Fruit fly (Drosophila melanogaster): ENCODE data around the gene ranshi.

The ranshi gene

dm6 chr3R:8712722-8713131, 16.8 kb downstream of the ranshi start, which contains the start of gene CG8112 (continued):
- TF ChIP-seq so (GFP tag; IDR thresholded peaks at IDR 0.05) (no peak), BtbVII (GFP tag; optimal IDR thresholded peaks at IDR 0.05) (no peak), CG42726 (GFP tag; IDR thresholded peaks at IDR 0.05; ENCODE audit: partially characterized antibody) (no peak), Asciz (GFP tag; optimal IDR thresholded peaks at IDR 0.05) (peak; percentile 12), CG14710 (tag; optimal IDR thresholded peaks at IDR 0.05) (peak; percentile 6), Dbx (GFP tag; IDR thresholded peaks at IDR 0.05) (no peak), CG6765 (GFP tag; optimal IDR thresholded peaks at IDR 0.05) (no peak), CG15269 (tag; optimal IDR thresholded peaks at IDR 0.05) (no peak), Nf-YA (GFP tag; IDR thresholded peaks at IDR 0.05) (no peak), pzg (GFP tag; optimal IDR thresholded peaks at IDR 0.05) (no peak), ham (GFP tag; IDR thresholded peaks at IDR 0.05) (no peak), hbn (GFP tag; IDR thresholded peaks at IDR 0.05; ENCODE audit: partially characterized antibody) (no peak), Vsx1 (GFP tag; optimal IDR thresholded peaks at IDR 0.05) (peak; percentile 7), CG9797 (GFP tag; optimal IDR thresholded peaks at IDR 0.05) (no peak), Drgx (GFP tag; IDR thresholded peaks at IDR 0.05) (peak; percentile 35; the same call in 1 of the 2 replicates), TFAM (GFP tag; optimal IDR thresholded peaks at IDR 0.05) (no peak), croc (GFP tag; conservative IDR thresholded peaks at IDR 0.05) (no peak), ap (GFP tag; IDR thresholded peaks at IDR 0.05) (0 out of 2 replicates have a peak, but pooled peaks have one; percentile 13), scrt (GFP tag; optimal IDR thresholded peaks at IDR 0.05) (no peak), trh (GFP tag; optimal IDR thresholded peaks at IDR 0.05) (no peak), CG7745 (tag; optimal IDR thresholded peaks at IDR 0.05) (no peak), CG10565 (GFP tag; optimal IDR thresholded peaks at IDR 0.05) (no peak), CG14860 (GFP tag; IDR thresholded peaks at IDR 0.05; ENCODE audit: partially characterized antibody) (no peak), CG12942 (GFP tag; optimal IDR thresholded peaks at IDR 0.05) (no peak), Doc2 (GFP tag; IDR thresholded peaks at IDR 0.05) (no peak), lilli (GFP tag; optimal IDR thresholded peaks at IDR 0.05) (no peak), pan (optimal IDR thresholded peaks at IDR 0.05) (no peak), pan (GFP tag; optimal IDR thresholded peaks at IDR 0.05 in 1 of 2, IDR thresholded peaks at IDR 0.05 in 1 of 2) (no peak), Aef1 (GFP tag; IDR thresholded peaks at IDR 0.05) (0 out of 3 replicates have a peak, but pooled peaks have one; percentile 22), eyg (GFP tag; optimal IDR thresholded peaks at IDR 0.05) (no peak), Hsf (GFP tag; optimal IDR thresholded peaks at IDR 0.05) (no peak), NK7.1 (GFP tag; optimal IDR thresholded peaks at IDR 0.05) (no peak), Hr3 (GFP tag; optimal IDR thresholded peaks at IDR 0.05) (no peak), zfh2 (GFP tag; optimal IDR thresholded peaks at IDR 0.05) (no peak), Dek (tag; optimal IDR thresholded peaks at IDR 0.05) (no peak), br (optimal IDR thresholded peaks at IDR 0.05) (no peak), nom (GFP tag; optimal IDR thresholded peaks at IDR 0.05) (peak; percentile 9), Bgb (GFP tag; IDR thresholded peaks at IDR 0.05; ENCODE audit: partially characterized antibody) (no peak), Adf1 (GFP tag; IDR thresholded peaks at IDR 0.05) (no peak), CG14667 (GFP tag; IDR thresholded peaks at IDR 0.05) (no peak), Taf1 (GFP tag; IDR thresholded peaks at IDR 0.05) (no peak), CG17802 (tag; optimal IDR thresholded peaks at IDR 0.05) (no peak), C15 (GFP tag; IDR thresholded peaks at IDR 0.05) (no peak), ab (GFP tag; optimal IDR thresholded peaks at IDR 0.05) (no peak), CG7928 (GFP tag; optimal IDR thresholded peaks at IDR 0.05) (no peak), CG18262 (tag; optimal IDR thresholded peaks at IDR 0.05) (peak; percentile 57), Hey (tag; optimal IDR thresholded peaks at IDR 0.05) (no peak), CG1602 (GFP tag; optimal IDR thresholded peaks at IDR 0.05) (no peak), CG9609 (GFP tag; optimal IDR thresholded peaks at IDR 0.05) (no peak), wor (GFP tag; IDR thresholded peaks at IDR 0.05) (no peak), CG1603 (tag; optimal IDR thresholded peaks at IDR 0.05) (no peak), CG3163 (GFP tag; optimal IDR thresholded peaks at IDR 0.05) (no peak), ind (GFP tag; optimal IDR thresholded peaks at IDR 0.05) (no peak)

Data from whole organism, embryonic.